Worm (Caenorhabditis elegans) whole organism, mixed stage, embryonic: ENCODE data around the gene T25D3.4.

Source experiments
- M03D4.4 ChIP-seq: sonication (generic microtip); optimal IDR thresholded peaks from 2 replicates; lab custom pipeline; 2017; ENCODE audit warnings: mild to moderate bottlenecking, missing genetic modification characterization, missing compliant biosample characterization
- blmp-1 ChIP-seq: fragments of 150-350 bp; optimal IDR thresholded peaks from 2 replicates; lab custom pipeline; 2014; ENCODE audit warnings: missing biosample characterization, missing genetic modification characterization
- ceh-43 ChIP-seq: fragments of 200-800 bp; sonication (Bioruptor generic); optimal IDR thresholded peaks from 2 replicates; lab custom pipeline; 2018; ENCODE audit warnings: mild to moderate bottlenecking, missing genetic modification characterization, moderate library complexity, missing compliant biosample characterization
- ceh-83 ChIP-seq: fragments of 200-800 bp; sonication (Bioruptor generic); optimal IDR thresholded peaks from 2 replicates; lab custom pipeline; 2018; ENCODE audit warnings: mild to moderate bottlenecking, missing genetic modification characterization, missing compliant biosample characterization
- ces-1 ChIP-seq: fragments of 150-350 bp; optimal IDR thresholded peaks from 2 replicates; lab custom pipeline; 2014; ENCODE audit warnings: missing biosample characterization, missing genetic modification reagents, missing genetic modification characterization
- cnd-1 ChIP-seq: fragments of 200-800 bp; sonication (Bioruptor generic); optimal IDR thresholded peaks from 2 replicates; lab custom pipeline; 2018; ENCODE audit warnings: mild to moderate bottlenecking, missing genetic modification characterization, missing compliant biosample characterization
- drap-1 ChIP-seq: fragments of 200-800 bp; sonication (Bioruptor generic); optimal IDR thresholded peaks from 3 replicates; lab custom pipeline; 2018; ENCODE audit warnings: mild to moderate bottlenecking, missing genetic modification characterization, missing compliant biosample characterization
- elt-1 ChIP-seq: sonication (generic microtip); optimal IDR thresholded peaks from 2 replicates; lab custom pipeline; 2017; ENCODE audit warnings: missing genetic modification characterization, mild to moderate bottlenecking, missing compliant biosample characterization, antibody characterized with exemption, moderate library complexity, borderline replicate concordance; ENCODE audit not compliant: insufficient read depth
- elt-3 ChIP-seq: fragments of 150-350 bp; optimal IDR thresholded peaks from 2 replicates; lab custom pipeline; 2014; ENCODE audit warnings: missing biosample characterization, missing genetic modification characterization
- flh-1 ChIP-seq: fragments of 200-800 bp; sonication (Bioruptor generic); optimal IDR thresholded peaks from 2 replicates; lab custom pipeline; 2018; ENCODE audit warnings: mild to moderate bottlenecking, missing genetic modification characterization, moderate library complexity, missing compliant biosample characterization
- ham-2 ChIP-seq: fragments of 200-800 bp; sonication (Bioruptor generic); optimal IDR thresholded peaks from 2 replicates; lab custom pipeline; 2018; ENCODE audit warnings: mild to moderate bottlenecking, missing genetic modification characterization, missing compliant biosample characterization
- lin-13 ChIP-seq: fragments of 150-350 bp; optimal IDR thresholded peaks from 2 replicates; lab custom pipeline; 2014; ENCODE audit warnings: missing biosample characterization, missing genetic modification characterization
- lin-32 ChIP-seq: fragments of 200-800 bp; sonication (Bioruptor generic); optimal IDR thresholded peaks from 2 replicates; lab custom pipeline; 2018; ENCODE audit warnings: mild to moderate bottlenecking, missing genetic modification characterization, missing compliant biosample characterization
- lsy-2 ChIP-seq: fragments of 150-350 bp; optimal IDR thresholded peaks from 2 replicates; lab custom pipeline; 2014; ENCODE audit warnings: missing biosample characterization, missing genetic modification characterization
- mab-5 ChIP-seq: fragments of 150-350 bp; optimal IDR thresholded peaks from 2 replicates; lab custom pipeline; 2014; ENCODE audit warnings: missing biosample characterization, missing genetic modification characterization
- mep-1 ChIP-seq: fragments of 150-350 bp; optimal IDR thresholded peaks from 2 replicates; lab custom pipeline; 2017; ENCODE audit warnings: missing biosample characterization, missing genetic modification reagents, missing genetic modification characterization, inconsistent platforms
- mls-2 ChIP-seq: sonication (generic microtip); optimal IDR thresholded peaks from 2 replicates; lab custom pipeline; 2016; ENCODE audit warnings: mild to moderate bottlenecking, missing genetic modification characterization, moderate library complexity, missing compliant biosample characterization
- nhr-12 ChIP-seq: fragments of 150-350 bp; optimal IDR thresholded peaks from 2 replicates; lab custom pipeline; 2014; ENCODE audit warnings: missing biosample characterization, missing genetic modification characterization
- nhr-2 ChIP-seq: fragments of 150-350 bp; optimal IDR thresholded peaks from 2 replicates; lab custom pipeline; 2014; ENCODE audit warnings: missing biosample characterization, missing genetic modification characterization
- nhr-237 ChIP-seq: fragments of 150-350 bp; optimal IDR thresholded peaks from 2 replicates; lab custom pipeline; 2014; ENCODE audit warnings: missing biosample characterization, missing genetic modification characterization
- nhr-28 ChIP-seq: fragments of 150-350 bp; optimal IDR thresholded peaks from 2 replicates; lab custom pipeline; 2014; ENCODE audit warnings: missing biosample characterization, missing genetic modification characterization
- nhr-76 ChIP-seq: sonication (generic microtip); optimal IDR thresholded peaks from 2 replicates; lab custom pipeline; 2017; ENCODE audit warnings: missing biosample characterization, missing genetic modification characterization
- sptf-1 ChIP-seq: sonication (generic microtip); optimal IDR thresholded peaks from 2 replicates; lab custom pipeline; 2017; ENCODE audit warnings: mild to moderate bottlenecking, missing genetic modification characterization, moderate library complexity, missing compliant biosample characterization
- unc-39 ChIP-seq: fragments of 150-350 bp; optimal IDR thresholded peaks from 2 replicates; lab custom pipeline; 2014; ENCODE audit warnings: missing biosample characterization, missing genetic modification characterization
- zip-8 ChIP-seq: fragments of 150-350 bp; optimal IDR thresholded peaks from 2 replicates; lab custom pipeline; 2014; ENCODE audit warnings: missing biosample characterization, missing genetic modification characterization
- ztf-11 ChIP-seq: fragments of 150-350 bp; optimal IDR thresholded peaks from 2 replicates; lab custom pipeline; 2014; ENCODE audit warnings: missing biosample characterization, missing genetic modification characterization

Gene T25D3.4

ce11 chrII:105327-105882, 41.6 kb upstream of the T25D3.4 start:
- no peak for TF ChIP-seq nhr-12 (tag; lab: Kevin White, UChicago)
- TF ChIP-seq drap-1 (GFP tag; lab: Kevin White, UChicago), result no peak
- no peak for TF ChIP-seq elt-3
- TF ChIP-seq lsy-2 (tag; lab: Kevin White, UChicago), result no peak
- TF ChIP-seq lin-13 (tag; lab: Kevin White, UChicago), result no peak
- no peak for TF ChIP-seq zip-8 (tag; lab: Kevin White, UChicago)
- TF ChIP-seq cnd-1 (tag; lab: Kevin White, UChicago), result no peak
- TF ChIP-seq nhr-28, result no peak
- TF ChIP-seq nhr-76 (tag; lab: Kevin White, UChicago), result no peak
- TF ChIP-seq sptf-1 (tag; lab: Kevin White, UChicago), result no peak
- TF ChIP-seq ztf-11 (tag; lab: Kevin White, UChicago), result no peak
- TF ChIP-seq ham-2 (GFP tag; lab: Kevin White, UChicago), result no peak
- TF ChIP-seq lin-32 (GFP tag; lab: Kevin White, UChicago), result no peak
- TF ChIP-seq nhr-237, result no peak
- TF ChIP-seq mab-5 (tag; lab: Kevin White, UChicago), result no peak
- no peak for TF ChIP-seq nhr-2 (tag; lab: Kevin White, UChicago)
- TF ChIP-seq, all 35 proteins: peak for 0

ce11 chrII:105889-106288, 41.1 kb upstream of the T25D3.4 start, which contains the start of gene txt-1:
TSS of gene txt-1 (plus strand) at chrII:106189.
- TF ChIP-seq elt-1 (tag; lab: Kevin White, UChicago), result no peak
- TF ChIP-seq nhr-76 (tag; lab: Kevin White, UChicago), result no peak
- TF ChIP-seq ham-2 (GFP tag; lab: Kevin White, UChicago), result no peak
- TF ChIP-seq lin-32 (GFP tag; lab: Kevin White, UChicago), result no peak
- TF ChIP-seq flh-1 (GFP tag; lab: Kevin White, UChicago), result no peak
- TF ChIP-seq M03D4.4 (tag; lab: Kevin White, UChicago), result no peak
- no peak for TF ChIP-seq nhr-28
- TF ChIP-seq, all 35 proteins: peak for 0

ce11 chrII:107703-108102, 39.3 kb upstream of the T25D3.4 start:
- no peak for TF ChIP-seq ztf-11 (tag; lab: Kevin White, UChicago)
- TF ChIP-seq ces-1, result peak; percentile 67
- TF ChIP-seq lin-32 (GFP tag; lab: Kevin White, UChicago), result no peak
- TF ChIP-seq mls-2 (tag; lab: Kevin White, UChicago), result peak; percentile 4
- no peak for TF ChIP-seq blmp-1 (tag; lab: Kevin White, UChicago)

ce11 chrII:108865-109264, 38.2 kb upstream of the T25D3.4 start, which contains the start of gene C50D2.2:
TSS of gene C50D2.2 (plus strand) at chrII:109165.
- TF ChIP-seq mep-1 (tag; lab: Kevin White, UChicago) (no peak), lin-13 (tag; lab: Kevin White, UChicago) (no peak)
- TF ChIP-seq, all 35 proteins: peak for 0

- TF ChIP-seq cnd-1 (tag; lab: Kevin White, UChicago), result no peak
- TF ChIP-seq nhr-28, result no peak
- no peak for TF ChIP-seq lin-13 (tag; lab: Kevin White, UChicago)
- TF ChIP-seq drap-1 (GFP tag; lab: Kevin White, UChicago), result no peak
- no peak for TF ChIP-seq mls-2 (tag; lab: Kevin White, UChicago)
- no peak for TF ChIP-seq ceh-43 (GFP tag; lab: Kevin White, UChicago)
- no peak for TF ChIP-seq unc-39 (tag; lab: Kevin White, UChicago)
- TF ChIP-seq ceh-83 (GFP tag; lab: Kevin White, UChicago), result no peak
Measured at ce11 chrII:111267-111666, 35.8 kb upstream of the T25D3.4 start, which contains the start of gene C50D2.1. TSS of gene C50D2.1 (plus strand) at chrII:111567.

- TF ChIP-seq nhr-28 (no peak), nhr-237 (no peak), mab-5 (tag; lab: Kevin White, UChicago) (no peak)
Measured at ce11 chrII:112231-112630, 34.8 kb upstream of the T25D3.4 start.

- TF ChIP-seq nhr-12 (tag; lab: Kevin White, UChicago) (no peak), ztf-11 (tag; lab: Kevin White, UChicago) (no peak), sptf-1 (tag; lab: Kevin White, UChicago) (no peak), nhr-237 (no peak), elt-1 (tag; lab: Kevin White, UChicago) (no peak), lin-32 (GFP tag; lab: Kevin White, UChicago) (no peak), ham-2 (GFP tag; lab: Kevin White, UChicago) (no peak), blmp-1 (tag; lab: Kevin White, UChicago) (no peak), M03D4.4 (tag; lab: Kevin White, UChicago) (no peak)
Measured at ce11 chrII:116916-117315, 30.1 kb upstream of the T25D3.4 start, which contains the start of gene srt-54. TSS of gene srt-54 (plus strand) at chrII:117216.
